Worm (Caenorhabditis elegans) whole organism, mixed stage, embryonic: ENCODE measurements around the gene C34F11.8.

Source experiments
- lsy-2 ChIP-seq: fragments of 150-350 bp; optimal IDR thresholded peaks from 2 replicates; lab custom pipeline; 2014; ENCODE audit warnings: missing biosample characterization, missing genetic modification characterization
- nhr-76 ChIP-seq: sonication (generic microtip); optimal IDR thresholded peaks from 2 replicates; lab custom pipeline; 2017; ENCODE audit warnings: missing biosample characterization, missing genetic modification characterization

DNA sequence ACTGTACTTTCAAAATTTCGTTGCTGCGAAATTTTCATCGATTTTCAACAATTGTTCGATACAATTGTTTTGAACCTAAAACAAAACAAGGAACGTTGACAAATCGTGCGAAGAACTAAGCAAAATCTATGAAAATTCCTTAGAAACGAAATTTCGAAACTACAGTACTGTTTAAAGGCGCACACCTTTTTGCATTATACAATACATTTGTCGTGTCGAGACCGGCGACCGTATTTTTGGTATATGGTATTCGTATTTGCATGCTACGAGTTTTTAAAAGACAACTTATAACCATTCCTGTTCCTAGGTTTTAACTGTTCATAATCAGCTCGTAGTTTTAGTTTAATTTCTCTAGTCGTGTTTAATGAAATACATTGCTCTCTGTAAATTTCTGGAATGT lies 32.2 kb downstream of the C34F11.8 start:
- TF ChIP-seq nhr-76 (tag; lab: Kevin White, UChicago) (no peak), lsy-2 (tag; lab: Kevin White, UChicago) (no peak)
